Worm (Caenorhabditis elegans): ENCODE results near the gene F56B3.11.

Gene F56B3.11

DNA sequence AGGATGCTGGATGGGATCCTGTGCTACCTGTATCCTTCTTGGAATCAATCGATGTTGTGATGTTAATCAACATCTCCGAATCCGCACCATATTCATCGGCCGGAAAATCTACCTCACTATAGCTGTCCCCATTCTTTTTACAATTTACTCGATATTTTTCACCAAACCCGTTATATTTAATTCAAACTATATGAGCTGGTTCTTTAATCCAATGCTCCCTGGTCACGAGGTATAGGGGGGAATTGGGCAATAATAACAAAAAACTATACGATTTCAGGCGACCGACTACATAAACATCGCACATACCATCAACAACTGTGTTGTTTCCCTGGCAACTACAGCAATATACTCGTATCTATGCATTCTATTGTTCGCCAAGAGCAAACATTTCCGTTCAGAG, 38.8 kb downstream of the F56B3.11 start:
- no peak for TF ChIP-seq nhr-28 (tag; optimal IDR thresholded peaks at IDR 0.05)

DNA sequence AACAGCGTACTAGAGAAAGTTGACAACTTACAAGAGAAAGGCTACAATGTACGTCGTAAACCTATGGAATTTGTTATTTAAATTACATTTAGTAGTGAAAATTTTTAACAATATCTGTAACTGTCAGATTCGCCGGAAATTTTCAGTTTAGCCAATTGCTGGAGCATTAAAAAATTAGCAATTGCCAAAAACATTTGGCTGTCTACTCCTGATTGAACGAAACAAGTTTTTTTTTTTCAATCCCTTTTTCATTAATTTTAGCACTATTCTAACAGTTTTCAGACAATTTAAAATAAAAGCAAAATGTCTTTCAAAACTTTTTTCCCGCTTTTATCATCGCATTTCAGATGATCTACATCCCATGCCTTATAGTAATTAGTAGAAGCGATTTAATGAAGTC, 39.4 kb downstream of the F56B3.11 start:
- no peak for TF ChIP-seq nhr-43 (tag; optimal IDR thresholded peaks at IDR 0.05; ENCODE audit: poor library complexity, severe bottlenecking)
- no peak for TF ChIP-seq ama-1 (optimal IDR thresholded peaks at IDR 0.05)
- TF ChIP-seq ceh-9 (tag; optimal IDR thresholded peaks at IDR 0.05) = no peak
- TF ChIP-seq mdl-1 (tag; optimal IDR thresholded peaks at IDR 0.05) = no peak
- TF ChIP-seq nhr-28 (tag; optimal IDR thresholded peaks at IDR 0.05) = no peak

DNA sequence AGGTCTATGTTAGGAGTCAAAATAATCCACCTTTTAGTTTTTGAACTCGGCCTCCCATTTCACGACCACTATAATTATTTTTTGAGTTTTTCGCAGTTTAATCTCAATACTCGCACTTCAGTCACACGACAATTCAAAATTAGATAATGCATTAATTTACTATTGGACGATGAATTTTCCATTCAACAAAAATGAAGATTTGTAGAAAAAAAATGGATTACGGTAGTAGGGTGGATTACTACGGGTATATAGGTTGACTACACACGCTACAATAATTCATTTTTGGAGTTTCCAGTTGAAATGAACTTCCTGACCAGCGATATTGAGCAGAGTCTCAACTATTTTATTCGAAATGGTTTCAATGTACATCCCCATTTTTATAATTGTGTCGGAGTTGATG, 40.0 kb downstream of the F56B3.11 start, which contains the start of gene srt-23:
Gene srt-23, plus strand, starts transcription at position 301 of the 400 bp plus-strand sequence.
- TF ChIP-seq fos-1 (tag; optimal IDR thresholded peaks at IDR 0.05) = no peak
- no peak for TF ChIP-seq nhr-12 (tag; optimal IDR thresholded peaks at IDR 0.05)
- TF ChIP-seq ceh-82 (tag; optimal IDR thresholded peaks at IDR 0.05) = no peak
- TF ChIP-seq nhr-43 (tag; optimal IDR thresholded peaks at IDR 0.05; ENCODE audit: poor library complexity, severe bottlenecking) = no peak
- no peak for TF ChIP-seq unc-62 (GFP tag; optimal IDR thresholded peaks at IDR 0.05)
- no peak for TF ChIP-seq daf-12 (tag; optimal IDR thresholded peaks at IDR 0.05)
- no peak for TF ChIP-seq ceh-9 (tag; optimal IDR thresholded peaks at IDR 0.05)
- no peak for TF ChIP-seq lsy-12 (tag; optimal IDR thresholded peaks at IDR 0.05)
- TF ChIP-seq nhr-76 (tag; optimal IDR thresholded peaks at IDR 0.05) = no peak
- no peak for TF ChIP-seq elt-2 (tag; optimal IDR thresholded peaks at IDR 0.05)

DNA sequence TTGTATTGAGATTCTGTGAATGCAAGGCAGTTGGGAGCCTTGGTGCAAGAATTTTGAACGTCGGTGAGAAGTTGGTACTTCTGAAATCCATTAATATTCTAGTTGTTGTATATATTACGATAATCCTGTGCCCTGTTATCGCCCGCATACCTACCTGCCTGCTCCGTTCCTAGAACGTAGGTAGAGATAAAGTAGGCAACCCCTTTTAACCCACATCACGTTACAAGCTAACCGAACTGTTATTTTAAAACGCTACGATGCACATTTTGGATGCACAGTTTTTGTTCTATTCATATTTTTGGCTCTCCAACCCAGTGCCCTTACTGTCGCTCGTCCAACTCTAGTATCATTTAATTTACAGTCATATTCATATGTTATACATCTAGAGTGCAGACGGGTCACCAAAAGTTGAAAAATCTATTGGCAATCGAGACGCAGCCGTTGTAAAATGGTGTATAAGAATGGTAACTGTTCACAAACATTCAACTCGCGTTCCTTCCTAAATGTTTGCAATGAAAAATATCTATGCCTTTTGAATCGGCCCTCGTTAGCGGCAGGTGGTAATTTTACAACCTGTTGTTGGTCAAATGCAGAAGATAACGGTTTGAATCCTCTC, 41.9 kb downstream of the F56B3.11 start:
- TF ChIP-seq tbx-2 (tag; optimal IDR thresholded peaks at IDR 0.05) = no peak
- no peak for TF ChIP-seq nhr-25 (tag; optimal IDR thresholded peaks at IDR 0.05)
- TF ChIP-seq lin-39 (tag; optimal IDR thresholded peaks at IDR 0.05) = no peak
- TF ChIP-seq lin-15B (tag; optimal IDR thresholded peaks at IDR 0.05) = no peak
- TF ChIP-seq skn-1 (tag; optimal IDR thresholded peaks at IDR 0.05) = no peak
- no peak for TF ChIP-seq lsy-12 (tag; optimal IDR thresholded peaks at IDR 0.05)
- no peak for TF ChIP-seq nfya-1 (tag; optimal IDR thresholded peaks at IDR 0.05; ENCODE audit: insufficient read depth)
- TF ChIP-seq nhr-43 (tag; optimal IDR thresholded peaks at IDR 0.05; ENCODE audit: poor library complexity, severe bottlenecking) = no peak
- TF ChIP-seq pha-4 (tag; optimal IDR thresholded peaks at IDR 0.05) = no peak
- no peak for TF ChIP-seq sea-2 (GFP tag; optimal IDR thresholded peaks at IDR 0.05)
- TF ChIP-seq mml-1 (tag; optimal IDR thresholded peaks at IDR 0.05) = no peak
- no peak for TF ChIP-seq mdl-1 (tag; optimal IDR thresholded peaks at IDR 0.05)
- TF ChIP-seq egl-5 (tag; optimal IDR thresholded peaks at IDR 0.05) = no peak
- no peak for TF ChIP-seq ztf-4 (tag; optimal IDR thresholded peaks at IDR 0.05)
- no peak for TF ChIP-seq snpc-4 (tag; optimal IDR thresholded peaks at IDR 0.05)
- no peak for TF ChIP-seq ztf-11 (tag; optimal IDR thresholded peaks at IDR 0.05)
- no peak for TF ChIP-seq elt-2 (tag; optimal IDR thresholded peaks at IDR 0.05)
- no peak for TF ChIP-seq nhr-77 (tag; optimal IDR thresholded peaks at IDR 0.05)
- no peak for TF ChIP-seq nhr-23 (tag; optimal IDR thresholded peaks at IDR 0.05)

DNA sequence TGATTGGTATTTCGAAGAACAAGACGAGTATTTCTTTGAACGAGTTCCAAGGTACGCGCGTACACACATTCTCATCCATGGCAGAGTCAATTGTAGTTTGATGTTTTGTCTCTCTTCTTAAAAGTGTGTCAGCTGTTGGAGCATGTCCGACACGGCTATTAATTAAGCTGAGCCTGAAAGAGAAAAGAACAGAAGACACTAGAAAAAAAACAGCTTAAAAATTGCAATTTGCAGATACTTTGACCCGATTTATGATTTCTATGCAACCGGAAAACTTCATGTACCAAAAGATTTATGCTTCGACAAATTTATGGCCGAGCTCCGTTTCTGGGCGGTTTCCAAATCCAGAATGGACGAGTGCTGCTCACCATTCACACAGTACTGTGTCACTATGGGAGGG, 46.8 kb downstream of the F56B3.11 start:
- TF ChIP-seq ama-1 (optimal IDR thresholded peaks at IDR 0.05) (no peak), elt-2 (tag; optimal IDR thresholded peaks at IDR 0.05) (no peak), ceh-82 (tag; optimal IDR thresholded peaks at IDR 0.05) (no peak), elt-3 (tag; optimal IDR thresholded peaks at IDR 0.05) (no peak), nhr-23 (tag; optimal IDR thresholded peaks at IDR 0.05) (no peak), nhr-76 (tag; optimal IDR thresholded peaks at IDR 0.05) (no peak), ztf-11 (tag; optimal IDR thresholded peaks at IDR 0.05) (no peak), lin-39 (tag; optimal IDR thresholded peaks at IDR 0.05) (no peak), skn-1 (tag; optimal IDR thresholded peaks at IDR 0.05) (no peak), nhr-11 (tag; optimal IDR thresholded peaks at IDR 0.05) (no peak), daf-12 (tag; optimal IDR thresholded peaks at IDR 0.05) (no peak), ceh-28 (tag; optimal IDR thresholded peaks at IDR 0.05) (no peak), nhr-25 (tag; optimal IDR thresholded peaks at IDR 0.05) (no peak), ceh-16 (tag; optimal IDR thresholded peaks at IDR 0.05) (no peak), nhr-12 (tag; optimal IDR thresholded peaks at IDR 0.05) (no peak), hmg-11 (tag; optimal IDR thresholded peaks at IDR 0.05) (no peak), nhr-77 (tag; optimal IDR thresholded peaks at IDR 0.05) (no peak), ztf-4 (tag; optimal IDR thresholded peaks at IDR 0.05) (no peak), tbx-2 (tag; optimal IDR thresholded peaks at IDR 0.05) (no peak)

Data from whole organism, L3 larva.